Worm (Caenorhabditis elegans): Measurements from ENCODE around the gene C06A12.3.

- TF ChIP-seq dmd-4 (tag; optimal IDR thresholded peaks at IDR 0.05) = no peak
- no peak for TF ChIP-seq nhr-23 (tag; optimal IDR thresholded peaks at IDR 0.05)
- no peak for TF ChIP-seq snpc-4 (tag; optimal IDR thresholded peaks at IDR 0.05)
- no peak for TF ChIP-seq unc-55 (GFP tag; optimal IDR thresholded peaks at IDR 0.05)
- no peak for TF ChIP-seq mab-5 (tag; optimal IDR thresholded peaks at IDR 0.05)
- TF ChIP-seq nhr-12 (tag; optimal IDR thresholded peaks at IDR 0.05) = no peak
- TF ChIP-seq nhr-10 (tag; optimal IDR thresholded peaks at IDR 0.05) = no peak
- TF ChIP-seq nhr-25 (tag; optimal IDR thresholded peaks at IDR 0.05) = no peak
- TF ChIP-seq nhr-129 (tag; optimal IDR thresholded peaks at IDR 0.05) = no peak
- no peak for TF ChIP-seq nhr-237 (tag; optimal IDR thresholded peaks at IDR 0.05)
- TF ChIP-seq nhr-77 (tag; optimal IDR thresholded peaks at IDR 0.05) = no peak
These were observed 31.6 kb upstream of the C06A12.3 start, which contains the start of gene sru-15 for ce11 chrIV:17395910-17396309.
